Fruit fly (Drosophila melanogaster): ENCODE data around the gene Tgt.

- TF ChIP-seq Jra (GFP tag; optimal IDR thresholded peaks at IDR 0.05) (no peak), fru (GFP tag; optimal IDR thresholded peaks at IDR 0.05) (no peak), h (GFP tag; optimal IDR thresholded peaks at IDR 0.05) (no peak)
Observed at dm6 chr2L:1217033-1217612, 33.3 kb downstream of the Tgt start.
